Worm (Caenorhabditis elegans) whole organism, L2 larva: Measurements from ENCODE around the gene sid-1.

Source experiments
- alr-1 ChIP-seq: fragments of 150-350 bp; optimal IDR thresholded peaks from 2 replicates; lab custom pipeline; 2014; ENCODE audit warnings: missing biosample characterization, missing genetic modification characterization
- ama-1 ChIP-seq: fragments of 150-350 bp; optimal IDR thresholded peaks from 2 replicates; lab custom pipeline; 2018; ENCODE audit warnings: inconsistent platforms
- ceh-16 ChIP-seq: fragments of 150-350 bp; optimal IDR thresholded peaks from 2 replicates; lab custom pipeline; 2014; ENCODE audit warnings: missing biosample characterization, missing genetic modification characterization
- elt-3 ChIP-seq: sonication (generic microtip); optimal IDR thresholded peaks from 2 replicates; lab custom pipeline; 2017; ENCODE audit warnings: missing biosample characterization, missing genetic modification characterization
- fos-1 ChIP-seq: fragments of 150-350 bp; optimal IDR thresholded peaks from 2 replicates; lab custom pipeline; 2014; ENCODE audit warnings: missing biosample characterization, missing genetic modification characterization
- gmeb-1 ChIP-seq: fragments of 150-350 bp; optimal IDR thresholded peaks from 2 replicates; lab custom pipeline; 2014; ENCODE audit warnings: missing biosample characterization, missing genetic modification characterization
- nhr-237 ChIP-seq: fragments of 150-350 bp; optimal IDR thresholded peaks from 2 replicates; lab custom pipeline; 2014; ENCODE audit warnings: missing biosample characterization, missing genetic modification characterization
- sma-3 ChIP-seq: sonication (generic microtip); optimal IDR thresholded peaks from 2 replicates; lab custom pipeline; 2016; ENCODE audit warnings: missing genetic modification reagents, missing genetic modification characterization, missing compliant biosample characterization
- unc-39 ChIP-seq: fragments of 150-350 bp; optimal IDR thresholded peaks from 2 replicates; lab custom pipeline; 2014; ENCODE audit warnings: missing biosample characterization, missing genetic modification characterization
- unc-62 ChIP-seq: fragments of 150-350 bp; optimal IDR thresholded peaks from 2 replicates; lab custom pipeline; 2014; ENCODE audit warnings: missing biosample characterization, missing genetic modification reagents, missing genetic modification characterization
- ztf-4 ChIP-seq: fragments of 150-350 bp; optimal IDR thresholded peaks from 2 replicates; lab custom pipeline; 2014; ENCODE audit warnings: missing biosample characterization, missing genetic modification characterization

- TF ChIP-seq alr-1 (no peak), elt-3 (no peak), nhr-237 (tag; lab: Kevin White, UChicago) (no peak), gmeb-1 (tag; lab: Kevin White, UChicago) (no peak), unc-62 (GFP tag; lab: Kevin White, UChicago) (no peak), sma-3 (GFP tag; lab: Kevin White, UChicago) (no peak), unc-39 (tag; lab: Kevin White, UChicago) (no peak), fos-1 (tag; lab: Kevin White, UChicago) (no peak), ztf-4 (tag; lab: Kevin White, UChicago) (no peak), ama-1 (no peak), ceh-16 (tag; lab: Kevin White, UChicago) (no peak)
Observed at ce11 chrV:5132441-5132840, 12.7 kb downstream of the sid-1 start, which contains the start of gene F14F9.4.
